Fruit fly (Drosophila melanogaster) whole organism: ENCODE measurements around the gene CG11980.

ENCODE experiments used
- CG8478 ChIP-seq: fragments of >200 bp; optimal IDR thresholded peaks from 2 replicates; lab custom pipeline; 2018; ENCODE audit warnings: inconsistent platforms
- Dll ChIP-seq: fragments of >200 bp; optimal IDR thresholded peaks from 2 replicates; lab custom pipeline; 2017
- EcR ChIP-seq, 2 experiments: fragments of >200 bp; optimal IDR thresholded peaks; 2 replicates each; lab custom pipeline; 2017; ENCODE audit warnings: missing biosample characterization in 2 of 2, missing genetic modification characterization in 2 of 2, missing genetic modification reagents in 2 of 2
- pan ChIP-seq: fragments of >200 bp; optimal IDR thresholded peaks from 2 replicates; lab custom pipeline; 2017
- psq ChIP-seq: fragments of >200 bp; optimal IDR thresholded peaks from 2 replicates; lab custom pipeline; 2017
- usp ChIP-seq: fragments of >200 bp; optimal IDR thresholded peaks from 2 replicates; lab custom pipeline; 2017; ENCODE audit warnings: missing biosample characterization, missing genetic modification characterization, mixed read lengths

Gene CG11980

DNA sequence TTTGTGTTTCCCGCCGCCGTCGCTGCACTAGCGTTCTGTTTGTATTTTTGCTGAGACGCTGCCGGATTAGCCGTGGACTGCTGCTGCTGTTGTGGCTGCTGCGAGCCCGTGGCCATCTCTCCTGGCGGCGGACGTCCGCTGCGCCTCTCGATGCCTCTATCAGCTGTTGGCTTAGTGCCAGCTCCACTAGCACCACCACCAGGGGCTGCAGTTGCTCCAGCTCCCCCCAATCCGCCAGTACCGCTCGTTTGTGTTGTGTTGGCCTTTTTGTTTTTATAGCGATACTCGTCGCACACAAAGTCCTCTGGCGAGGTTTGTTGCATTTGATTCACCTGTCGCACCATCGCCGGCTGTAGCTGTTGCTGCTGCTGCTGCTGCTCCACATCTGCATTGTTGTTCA is 6.9 kb downstream of the CG11980 start:
- TF ChIP-seq pan (lab: Kevin White, UChicago) (no peak), CG8478 (lab: Kevin White, UChicago) (no peak), Dll (no peak), psq (no peak), EcR (GFP tag; optimal IDR thresholded peaks at IDR 0.05; lab: Kevin White, UChicago) (no peak), usp (GFP tag; lab: Kevin White, UChicago) (no peak)

DNA sequence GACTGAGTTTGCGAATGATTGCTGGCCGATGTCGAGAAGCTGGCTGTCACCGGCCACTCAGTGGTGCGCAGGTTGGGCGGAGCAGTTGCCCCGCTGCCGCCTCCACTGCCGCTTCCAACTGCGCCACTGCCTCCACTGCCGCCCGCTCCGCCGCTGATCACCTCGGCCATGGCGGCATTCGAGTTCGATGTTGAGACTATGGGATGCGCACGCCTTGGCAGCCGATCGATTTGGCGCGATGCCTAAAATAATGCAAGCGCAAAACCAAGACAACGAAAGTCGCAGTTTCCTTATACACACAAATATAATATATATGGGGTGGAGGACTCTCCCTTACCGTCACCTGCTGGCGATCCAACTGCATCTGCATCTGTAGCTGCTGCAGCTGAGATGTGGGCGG is 7.9 kb downstream of the CG11980 start:
- TF ChIP-seq CG8478 (lab: Kevin White, UChicago) = no peak
- no peak for TF ChIP-seq usp (GFP tag; lab: Kevin White, UChicago)
- no peak for TF ChIP-seq pan (lab: Kevin White, UChicago)
- TF ChIP-seq EcR (GFP tag; optimal IDR thresholded peaks at IDR 0.05; lab: Kevin White, UChicago) = no peak
- TF ChIP-seq Dll = no peak
- no peak for TF ChIP-seq psq

DNA sequence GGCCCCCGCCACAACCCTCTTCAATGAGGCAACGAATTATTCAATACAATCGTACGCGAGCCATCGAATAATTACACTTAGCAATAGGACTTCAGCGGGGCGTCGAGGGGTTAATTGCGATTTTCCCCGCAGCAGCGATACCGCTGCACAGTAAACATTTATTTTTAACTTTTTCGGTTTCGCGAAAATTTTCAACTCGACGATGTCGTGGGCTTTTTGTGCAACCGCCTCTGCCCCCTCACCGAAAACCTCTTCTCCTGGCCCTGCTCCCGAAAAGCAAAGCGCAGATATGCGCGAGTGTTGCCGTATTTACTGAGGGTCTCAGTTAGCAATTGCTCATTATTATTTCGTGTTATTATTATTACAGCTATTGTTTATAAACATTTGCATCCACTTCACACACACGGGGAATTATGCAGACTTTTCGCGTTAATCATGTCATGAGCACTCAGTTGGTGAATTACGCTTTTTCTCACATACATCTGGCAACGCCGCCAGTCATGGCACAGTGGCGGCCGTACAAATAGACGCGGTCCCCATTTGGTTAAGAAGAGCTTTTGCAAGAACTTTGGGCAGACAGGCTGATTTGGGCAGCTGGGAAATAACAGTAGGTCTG is 10.1 kb downstream of the CG11980 start:
- TF ChIP-seq pan (lab: Kevin White, UChicago) = no peak
- no peak for TF ChIP-seq psq
- TF ChIP-seq Dll = no peak
- no peak for TF ChIP-seq CG8478 (lab: Kevin White, UChicago)
- TF ChIP-seq EcR (GFP tag; optimal IDR thresholded peaks at IDR 0.05; lab: Kevin White, UChicago) = no peak
- no peak for TF ChIP-seq usp (GFP tag; lab: Kevin White, UChicago)

DNA sequence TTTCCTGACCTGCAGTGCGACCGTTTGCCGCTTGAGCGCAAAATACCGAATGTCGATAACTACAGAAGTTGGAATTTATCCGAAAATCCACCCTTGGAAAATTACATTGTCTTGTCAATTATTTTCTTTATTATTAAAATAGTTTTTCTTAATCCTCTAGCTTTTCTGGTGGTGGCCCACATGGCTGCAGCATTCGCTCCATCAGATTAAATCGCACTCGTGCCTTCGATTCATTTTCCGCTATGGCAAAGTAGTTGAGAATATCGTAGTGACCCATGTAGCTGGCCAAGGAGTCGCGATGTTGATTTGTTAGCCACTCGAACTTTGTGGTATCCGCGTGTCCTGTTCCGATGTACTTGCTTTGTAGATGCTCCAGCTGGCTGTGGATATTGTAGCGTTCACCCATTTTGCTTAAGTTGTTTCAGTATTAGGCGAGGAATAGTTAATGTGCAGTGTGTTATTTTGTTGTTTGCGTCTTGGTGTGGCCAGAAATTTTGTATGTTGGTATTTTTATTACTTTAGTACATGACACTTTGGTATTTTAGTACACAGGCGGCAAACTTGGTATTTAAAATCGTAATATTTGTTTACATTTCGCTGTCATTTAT is 11.1 kb downstream of the CG11980 start, which contains the start of the genes Kcmf1, Sf3b5 and CG11986:
Gene Kcmf1, minus strand, starts transcription at position 51 of the 608 bp plus-strand sequence.
Gene Sf3b5, minus strand, starts transcription at position 483 of the 608 bp plus-strand sequence.
Gene CG11986, plus strand, starts transcription at position 588 of the 608 bp plus-strand sequence.
- TF ChIP-seq EcR (GFP tag; optimal IDR thresholded peaks at IDR 0.05; lab: Kevin White, UChicago) = no peak
- no peak for TF ChIP-seq pan (lab: Kevin White, UChicago)
- no peak for TF ChIP-seq Dll
- no peak for TF ChIP-seq psq
- TF ChIP-seq usp (GFP tag; lab: Kevin White, UChicago) = no peak
- TF ChIP-seq CG8478 (lab: Kevin White, UChicago) = no peak

DNA sequence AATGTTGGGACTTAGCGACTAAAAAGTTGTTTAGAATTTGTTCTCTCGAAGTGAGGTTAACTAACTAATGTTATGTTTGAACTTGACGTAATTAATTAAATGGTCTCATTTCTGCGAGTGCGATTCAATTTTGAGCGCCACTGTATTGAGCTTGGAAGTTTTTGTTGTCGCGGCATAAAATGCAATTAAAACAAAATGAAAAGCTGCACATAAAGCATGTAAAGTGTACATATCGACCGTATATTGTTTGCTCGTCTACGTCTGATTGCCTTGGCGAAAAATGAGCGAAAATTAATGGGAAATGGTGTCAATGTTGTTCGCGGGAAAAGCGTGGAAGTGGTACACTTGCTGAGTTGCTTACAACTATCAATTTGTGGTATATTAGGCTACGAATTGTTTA is 13.1 kb downstream of the CG11980 start:
- TF ChIP-seq Dll (no peak), pan (lab: Kevin White, UChicago) (no peak), CG8478 (lab: Kevin White, UChicago) (no peak), psq (no peak)

DNA sequence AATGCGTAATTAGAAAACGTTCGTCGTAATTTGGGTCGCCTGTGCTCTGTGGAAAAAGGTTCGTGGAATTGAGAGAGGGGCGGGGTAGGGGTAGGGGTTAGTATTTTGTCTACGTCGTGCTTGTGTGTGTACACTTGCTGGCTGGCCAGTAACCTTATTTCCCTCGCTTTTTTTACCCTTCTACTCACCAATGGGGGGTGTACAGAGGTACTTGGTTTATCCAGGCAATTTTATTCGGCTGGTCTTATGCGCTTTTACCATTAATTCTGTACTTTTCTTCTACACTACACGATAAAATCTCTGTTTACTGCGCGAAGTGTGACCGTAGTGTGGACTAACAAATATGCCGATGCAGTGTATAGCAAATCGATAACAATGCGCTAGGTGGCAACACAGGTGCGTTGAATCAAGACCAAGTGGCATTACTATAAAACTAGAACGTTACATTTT is 15.9 kb downstream of the CG11980 start, which contains the start of gene tgo:
Gene tgo, minus strand, starts transcription at position 334 of the 450 bp plus-strand sequence.
- TF ChIP-seq Dll = no peak
- no peak for TF ChIP-seq EcR (GFP tag; optimal IDR thresholded peaks at IDR 0.05; lab: Kevin White, UChicago)
- TF ChIP-seq psq = no peak
- TF ChIP-seq pan (lab: Kevin White, UChicago) = no peak
- TF ChIP-seq usp (GFP tag; lab: Kevin White, UChicago) = no peak
- no peak for TF ChIP-seq CG8478 (lab: Kevin White, UChicago)

DNA sequence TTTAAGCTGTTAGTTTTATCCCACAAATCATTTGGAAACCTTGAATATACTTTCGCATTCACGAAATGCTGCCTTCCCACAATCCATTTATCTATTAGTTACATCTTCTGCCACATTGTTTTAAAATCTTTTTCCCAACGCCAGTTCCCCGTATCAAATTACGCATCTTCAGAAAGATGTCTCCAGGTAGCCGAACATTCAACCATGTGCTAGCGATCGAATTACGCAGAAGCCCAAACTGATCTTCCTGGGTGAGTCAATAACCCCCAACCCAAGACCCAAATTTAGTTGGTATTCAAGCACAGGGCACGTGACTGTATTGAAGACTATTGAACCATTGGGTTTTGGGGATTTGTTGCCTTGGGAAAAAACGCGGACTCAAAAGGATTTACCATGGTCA is 20.1 kb downstream of the CG11980 start:
- no peak for TF ChIP-seq Dll

dm6 chr3R:9024835-9025510 is 21.2 kb downstream of the CG11980 start:
- TF ChIP-seq psq (no peak), pan (lab: Kevin White, UChicago) (no peak), usp (GFP tag; lab: Kevin White, UChicago) (no peak), CG8478 (lab: Kevin White, UChicago) (no peak), Dll (no peak), EcR (GFP tag; optimal IDR thresholded peaks at IDR 0.05; lab: Kevin White, UChicago) (no peak)

DNA sequence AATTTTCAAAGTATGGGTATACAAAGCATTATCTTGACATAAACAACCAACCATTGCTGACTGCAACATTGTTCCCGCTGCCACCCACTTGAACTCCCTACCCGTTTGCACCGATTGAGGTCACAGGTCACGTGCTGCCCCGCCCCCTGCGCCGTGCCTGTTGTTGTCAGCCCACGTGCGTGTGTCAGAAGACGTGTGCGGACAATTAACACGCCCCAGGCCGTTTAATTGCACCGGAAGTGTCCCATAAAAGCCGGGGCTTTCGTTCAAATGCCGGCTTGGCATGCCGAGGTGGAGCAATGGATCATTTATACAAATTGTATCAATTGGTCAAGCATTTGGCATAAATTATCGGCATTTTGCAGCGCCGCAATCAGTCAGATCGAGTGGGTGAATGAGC is 23.3 kb downstream of the CG11980 start:
- TF ChIP-seq CG8478 (lab: Kevin White, UChicago) = no peak
- no peak for TF ChIP-seq EcR (GFP tag; optimal IDR thresholded peaks at IDR 0.05; lab: Kevin White, UChicago)
- TF ChIP-seq usp (GFP tag; lab: Kevin White, UChicago) = no peak
- TF ChIP-seq pan (lab: Kevin White, UChicago) = no peak
- no peak for TF ChIP-seq Dll
- TF ChIP-seq psq = no peak

DNA sequence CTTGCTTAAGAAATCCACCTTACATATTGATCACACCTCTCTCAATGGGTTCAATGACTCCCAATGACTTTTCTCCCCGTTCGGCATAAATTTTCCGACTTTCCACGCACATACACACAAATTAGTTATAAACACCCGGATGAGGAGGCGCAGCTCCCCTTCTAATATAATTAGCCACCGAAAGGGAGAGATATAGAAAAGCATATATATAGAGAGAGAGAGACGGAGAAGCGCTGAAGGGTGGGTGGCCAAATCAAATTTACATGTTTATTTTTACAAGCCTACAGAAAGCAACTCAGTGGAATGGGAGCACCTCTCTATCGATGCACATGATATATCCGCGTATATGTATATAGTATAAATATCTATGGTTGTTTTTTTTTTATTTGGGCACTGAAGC is 24.9 kb downstream of the CG11980 start:
- no peak for TF ChIP-seq CG8478 (lab: Kevin White, UChicago)
- no peak for TF ChIP-seq usp (GFP tag; lab: Kevin White, UChicago)
- TF ChIP-seq pan (lab: Kevin White, UChicago) = no peak

DNA sequence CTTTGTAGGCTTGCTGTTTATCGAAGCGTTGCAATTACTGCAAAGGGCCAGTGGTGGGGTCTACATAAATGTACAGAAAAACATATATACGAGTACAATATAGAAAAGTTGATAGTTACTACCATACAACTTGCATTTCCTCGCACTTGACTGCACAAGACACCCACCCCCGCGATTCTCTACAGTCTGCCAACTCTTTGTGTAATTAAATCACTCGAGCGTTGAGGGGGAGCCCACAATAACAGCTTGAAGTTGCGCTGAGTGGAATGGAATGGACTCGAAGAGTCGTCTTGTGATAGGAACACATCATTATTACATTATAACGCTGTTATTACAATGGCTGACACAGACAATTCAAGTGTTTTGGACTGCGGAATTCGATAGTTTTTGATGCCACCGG is 25.6 kb downstream of the CG11980 start:
- TF ChIP-seq usp (GFP tag; lab: Kevin White, UChicago) = no peak
- TF ChIP-seq pan (lab: Kevin White, UChicago) = no peak
- TF ChIP-seq CG8478 (lab: Kevin White, UChicago) = no peak

- TF ChIP-seq pan (lab: Kevin White, UChicago) (no peak), usp (GFP tag; lab: Kevin White, UChicago) (no peak), Dll (no peak), CG8478 (lab: Kevin White, UChicago) (no peak), psq (no peak), EcR (GFP tag; optimal IDR thresholded peaks at IDR 0.05; lab: Kevin White, UChicago) (no peak)
Measured at dm6 chr3R:9030006-9030749, 26.4 kb downstream of the CG11980 start.
